Worm (Caenorhabditis elegans) whole organism, L4 larva: ENCODE measurements around the gene daf-14.

Experiments
- attf-4 ChIP-seq: sonication (generic microtip); optimal IDR thresholded peaks from 3 replicates; lab custom pipeline; 2017; ENCODE audit warnings: missing biosample characterization, missing genetic modification characterization
- ceh-82 ChIP-seq: sonication (generic microtip); optimal IDR thresholded peaks from 2 replicates; lab custom pipeline; 2017; ENCODE audit warnings: missing biosample characterization, missing genetic modification characterization
- egl-27 ChIP-seq: sonication (generic microtip); optimal IDR thresholded peaks from 3 replicates; lab custom pipeline; 2017; ENCODE audit warnings: missing biosample characterization, missing genetic modification reagents, missing genetic modification characterization
- lin-39 ChIP-seq: fragments of 150-350 bp; optimal IDR thresholded peaks from 2 replicates; lab custom pipeline; 2014; ENCODE audit warnings: missing biosample characterization, missing genetic modification reagents, missing genetic modification characterization
- snpc-4 ChIP-seq: fragments of 150-350 bp; optimal IDR thresholded peaks from 2 replicates; lab custom pipeline; 2014; ENCODE audit warnings: missing biosample characterization, missing genetic modification characterization
- tag-97 ChIP-seq: fragments of 200-800 bp; sonication (Bioruptor generic); IDR thresholded peaks from 2 replicates; pipeline ENCODE4 v1.3.6; 2022; ENCODE audit warnings: missing genetic modification characterization, missing compliant biosample characterization
- zag-1 ChIP-seq: fragments of 150-350 bp; optimal IDR thresholded peaks from 2 replicates; lab custom pipeline; 2014; ENCODE audit warnings: missing biosample characterization, missing genetic modification characterization

DNA sequence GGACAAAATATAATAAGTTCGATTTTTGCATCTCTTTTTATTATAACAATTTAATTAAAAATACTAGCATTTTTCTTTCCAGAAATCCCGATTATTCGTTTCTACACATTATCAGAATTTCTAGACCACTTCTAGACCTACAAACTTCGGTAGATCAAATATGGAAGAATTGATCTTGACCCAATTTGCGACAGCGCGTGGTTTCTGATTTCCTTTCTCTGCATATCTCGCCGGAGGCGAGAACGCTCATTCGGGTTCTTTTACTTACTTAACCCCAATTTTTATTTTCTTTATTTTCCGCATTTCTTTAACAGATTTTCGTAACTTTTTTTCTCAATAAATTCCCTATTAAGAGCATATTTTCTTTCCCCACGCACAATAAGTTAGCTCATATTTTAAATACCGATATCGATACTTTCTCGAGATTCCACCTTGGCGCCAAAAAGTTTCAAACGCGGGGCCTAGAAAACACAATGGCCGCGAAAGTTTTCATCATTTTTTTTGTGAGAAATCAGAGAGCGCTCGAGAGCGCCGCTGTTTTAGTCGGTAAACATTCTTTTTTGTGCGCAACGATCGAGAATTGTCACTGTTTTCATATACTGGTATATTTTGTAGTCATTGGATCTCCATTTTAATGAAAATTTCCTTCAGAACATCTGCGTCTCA, 7.8 kb upstream of the daf-14 start:
- TF ChIP-seq tag-97 (GFP tag; lab: Robert Waterston, UW), result no peak
- no peak for TF ChIP-seq zag-1 (tag; lab: Kevin White, UChicago)
- no peak for TF ChIP-seq egl-27
- no peak for TF ChIP-seq snpc-4
- TF ChIP-seq ceh-82 (tag; lab: Kevin White, UChicago), result no peak
- no peak for TF ChIP-seq lin-39
- TF ChIP-seq attf-4 (tag; lab: Kevin White, UChicago), result no peak
